Worm (Caenorhabditis elegans) whole organism, L4 larva: ENCODE data around the gene T12G3.4.

Experiments
- F10B5.3 ChIP-seq: sonication (generic microtip); optimal IDR thresholded peaks from 2 replicates; lab custom pipeline; 2016; ENCODE audit warnings: mild to moderate bottlenecking, missing genetic modification characterization, missing compliant biosample characterization
- F26F4.8 ChIP-seq: fragments of 200-800 bp; sonication (Bioruptor generic); conservative IDR thresholded peaks from 2 replicates; pipeline ENCODE4 v1.3.6; 2022; ENCODE audit warnings: missing genetic modification characterization, missing compliant biosample characterization
- F44E2.7 ChIP-seq: fragments of 200-800 bp; sonication (Bioruptor generic); IDR thresholded peaks from 2 replicates; pipeline ENCODE4 v2.1.2; 2022; ENCODE audit warnings: missing genetic modification characterization, missing compliant biosample characterization
- F49E8.2 ChIP-seq: sonication (generic microtip); optimal IDR thresholded peaks from 2 replicates; lab custom pipeline; 2016; ENCODE audit warnings: missing compliant biosample characterization, mild to moderate bottlenecking, missing genetic modification characterization, borderline replicate concordance
- T20F7.1 ChIP-seq: fragments of 200-800 bp; sonication (Bioruptor generic); optimal IDR thresholded peaks from 2 replicates; lab custom pipeline; 2018; ENCODE audit warnings: mild to moderate bottlenecking, missing genetic modification characterization, missing compliant biosample characterization
- T26A8.4 ChIP-seq: fragments of 200-800 bp; sonication (Bioruptor generic); IDR thresholded peaks from 2 replicates; pipeline ENCODE4 v1.3.6; 2022; ENCODE audit warnings: missing genetic modification characterization, missing compliant biosample characterization
- Y48G9A.11 ChIP-seq: fragments of 200-800 bp; sonication (Bioruptor generic); IDR thresholded peaks from 2 replicates; pipeline ENCODE4 v1.3.6; 2022; ENCODE audit warnings: missing genetic modification reagents, missing genetic modification characterization, missing compliant biosample characterization
- Y5F2A.4 ChIP-seq: fragments of 200-800 bp; sonication (Bioruptor generic); optimal IDR thresholded peaks from 2 replicates; lab custom pipeline; 2018; ENCODE audit warnings: mild to moderate bottlenecking, missing genetic modification characterization, missing compliant biosample characterization
- ZK546.5 ChIP-seq, 2 experiments: sonication (generic microtip); optimal IDR thresholded peaks; 2 replicates each; lab custom pipeline; 2017; ENCODE audit warnings: missing biosample characterization in 2 of 2, missing genetic modification characterization in 2 of 2
- ama-1 ChIP-seq: fragments of 150-350 bp; optimal IDR thresholded peaks from 2 replicates; lab custom pipeline; 2014; ENCODE audit warnings: inconsistent platforms, mixed read lengths
- arid-1 ChIP-seq: fragments of 200-800 bp; sonication (Bioruptor generic); conservative IDR thresholded peaks from 2 replicates; pipeline ENCODE4 v1.3.6; 2022; ENCODE audit warnings: missing genetic modification reagents, missing genetic modification characterization, missing compliant biosample characterization
- ceh-28 ChIP-seq: fragments of 150-350 bp; optimal IDR thresholded peaks from 2 replicates; lab custom pipeline; 2014; ENCODE audit warnings: missing biosample characterization, missing genetic modification reagents, missing genetic modification characterization
- ceh-32 ChIP-seq: sonication (generic microtip); optimal IDR thresholded peaks from 2 replicates; lab custom pipeline; 2016; ENCODE audit warnings: mild to moderate bottlenecking, missing genetic modification characterization, missing compliant biosample characterization; ENCODE audit not compliant: poor library complexity
- ceh-44 ChIP-seq: fragments of 200-800 bp; sonication (Bioruptor generic); IDR thresholded peaks from 2 replicates; pipeline ENCODE4 v1.3.6; 2022; ENCODE audit warnings: missing genetic modification reagents, missing genetic modification characterization, missing compliant biosample characterization
- ceh-82 ChIP-seq: sonication (generic microtip); optimal IDR thresholded peaks from 2 replicates; lab custom pipeline; 2017; ENCODE audit warnings: missing biosample characterization, missing genetic modification characterization
- ces-1 ChIP-seq: fragments of 150-350 bp; sonication (generic microtip); optimal IDR thresholded peaks from 4 replicates; lab custom pipeline; 2014; ENCODE audit warnings: missing biosample characterization, missing genetic modification reagents, missing genetic modification characterization
- cey-2 ChIP-seq: sonication (generic microtip); optimal IDR thresholded peaks from 3 replicates; lab custom pipeline; 2017; ENCODE audit warnings: missing genetic modification characterization, mild to moderate bottlenecking, missing compliant biosample characterization, antibody characterized with exemption, borderline replicate concordance; ENCODE audit not compliant: insufficient read depth
- ctbp-1 ChIP-seq: fragments of 200-800 bp; sonication (Bioruptor generic); IDR thresholded peaks from 2 replicates; pipeline ENCODE4 v1.3.6; 2022; ENCODE audit warnings: missing genetic modification reagents, missing genetic modification characterization, missing compliant biosample characterization
- dmd-8 ChIP-seq: fragments of 200-800 bp; sonication (Bioruptor generic); IDR thresholded peaks from 2 replicates; pipeline ENCODE4 v1.3.6; 2022; ENCODE audit warnings: missing genetic modification characterization, missing compliant biosample characterization
- dmd-9 ChIP-seq: fragments of 200-800 bp; sonication (Bioruptor generic); IDR thresholded peaks from 2 replicates; pipeline ENCODE4 v1.3.6; 2022; ENCODE audit warnings: missing genetic modification reagents, missing genetic modification characterization, missing compliant biosample characterization
- duxl-1 ChIP-seq: sonication (generic microtip); optimal IDR thresholded peaks from 2 replicates; lab custom pipeline; 2016; ENCODE audit warnings: mild to moderate bottlenecking, missing genetic modification characterization, moderate library complexity, missing compliant biosample characterization; ENCODE audit not compliant: poor library complexity
- egl-27 ChIP-seq: sonication (generic microtip); optimal IDR thresholded peaks from 3 replicates; lab custom pipeline; 2017; ENCODE audit warnings: missing biosample characterization, missing genetic modification reagents, missing genetic modification characterization
- fkh-10 ChIP-seq: fragments of 150-350 bp; optimal IDR thresholded peaks from 2 replicates; lab custom pipeline; 2014; ENCODE audit warnings: missing biosample characterization, missing genetic modification reagents, missing genetic modification characterization
- gei-8 ChIP-seq: fragments of 200-800 bp; sonication (Bioruptor generic); optimal IDR thresholded peaks from 2 replicates; lab custom pipeline; 2018; ENCODE audit warnings: mild to moderate bottlenecking, missing genetic modification characterization, missing compliant biosample characterization
- hlh-30 ChIP-seq: sonication (generic microtip); optimal IDR thresholded peaks from 2 replicates; lab custom pipeline; 2017; ENCODE audit warnings: antibody characterized with exemption, mild to moderate bottlenecking, missing genetic modification characterization, missing compliant biosample characterization; ENCODE audit not compliant: insufficient read depth
- hmg-1.1 ChIP-seq: fragments of 200-800 bp; sonication (Bioruptor generic); IDR thresholded peaks from 2 replicates; pipeline ENCODE4 v1.3.6; 2022; ENCODE audit warnings: missing genetic modification reagents, missing genetic modification characterization, missing compliant biosample characterization
- lim-7 ChIP-seq: fragments of 200-800 bp; sonication (Bioruptor generic); IDR thresholded peaks from 2 replicates; pipeline ENCODE4 v1.3.6; 2022; ENCODE audit warnings: missing genetic modification characterization, missing compliant biosample characterization
- lin-1 ChIP-seq: fragments of 200-800 bp; sonication (Bioruptor generic); IDR thresholded peaks from 2 replicates; pipeline ENCODE4 v1.3.6; 2022; ENCODE audit warnings: missing genetic modification reagents, missing genetic modification characterization, missing compliant biosample characterization
- lin-13 ChIP-seq: fragments of 150-350 bp; optimal IDR thresholded peaks from 2 replicates; lab custom pipeline; 2014; ENCODE audit warnings: missing biosample characterization, missing genetic modification reagents, missing genetic modification characterization
- lin-29 ChIP-seq: fragments of 200-800 bp; sonication (Bioruptor generic); IDR thresholded peaks from 2 replicates; pipeline ENCODE4 v1.3.6; 2022; ENCODE audit warnings: missing genetic modification reagents, missing genetic modification characterization, missing compliant biosample characterization
- madf-5 ChIP-seq, 2 experiments: fragments of 200-800 bp; sonication (Bioruptor generic); IDR thresholded peaks; 2 replicates each; pipeline ENCODE4 v1.3.6; 2022; ENCODE audit warnings: missing compliant biosample characterization in 2 of 2, missing genetic modification characterization in 2 of 2
- madf-9 ChIP-seq: fragments of 200-800 bp; sonication (Bioruptor generic); conservative IDR thresholded peaks from 2 replicates; pipeline ENCODE4 v1.3.6; 2022; ENCODE audit warnings: missing genetic modification reagents, missing genetic modification characterization, missing compliant biosample characterization
- mdl-1 ChIP-seq, 2 experiments: fragments of 150-350 bp in 1 of 2; sonication (generic microtip) in 1 of 2; optimal IDR thresholded peaks; 2 replicates each; lab custom pipeline; 2014 to 2017; ENCODE audit warnings: missing biosample characterization in 2 of 2, missing genetic modification characterization in 2 of 2
- mep-1 ChIP-seq: fragments of 150-350 bp; sonication (generic microtip); optimal IDR thresholded peaks from 3 replicates; lab custom pipeline; 2014; ENCODE audit warnings: missing biosample characterization, missing genetic modification characterization
- mxl-2 ChIP-seq: fragments of 200-800 bp; sonication (Bioruptor generic); conservative IDR thresholded peaks from 2 replicates; pipeline ENCODE4 v1.3.6; 2022; ENCODE audit warnings: missing genetic modification reagents, missing genetic modification characterization, missing compliant biosample characterization
- nhr-10 ChIP-seq: fragments of 150-350 bp; optimal IDR thresholded peaks from 2 replicates; lab custom pipeline; 2014; ENCODE audit warnings: missing biosample characterization, missing genetic modification characterization
- nhr-237 ChIP-seq: sonication (generic microtip); optimal IDR thresholded peaks from 2 replicates; lab custom pipeline; 2017; ENCODE audit warnings: missing biosample characterization, missing genetic modification characterization
- nhr-25 ChIP-seq: sonication (generic microtip); optimal IDR thresholded peaks from 2 replicates; lab custom pipeline; 2017; ENCODE audit warnings: missing genetic modification characterization, mild to moderate bottlenecking, missing compliant biosample characterization, antibody characterized with exemption, moderate library complexity, borderline replicate concordance; ENCODE audit not compliant: insufficient read depth
- nhr-41 ChIP-seq: fragments of 200-800 bp; sonication (Bioruptor generic); IDR thresholded peaks from 2 replicates; pipeline ENCODE4 v1.3.6; 2022; ENCODE audit warnings: missing genetic modification reagents, missing genetic modification characterization, missing compliant biosample characterization
- nhr-6 ChIP-seq: fragments of 150-350 bp; optimal IDR thresholded peaks from 2 replicates; lab custom pipeline; 2014; ENCODE audit warnings: missing biosample characterization, missing genetic modification characterization
- nhr-76 ChIP-seq: fragments of 150-350 bp; optimal IDR thresholded peaks from 2 replicates; lab custom pipeline; 2014; ENCODE audit warnings: missing biosample characterization, missing genetic modification characterization
- pha-4 ChIP-seq, 2 experiments: fragments of 150-350 bp in 1 of 2; fragments of 200-800 bp in 1 of 2; sonication (Bioruptor generic) in 1 of 2; IDR thresholded peaks in 1 of 2; optimal IDR thresholded peaks in 1 of 2; 2 replicates each; pipeline versions ENCODE4 v1.3.6 to Lab custom; 2014 to 2022; ENCODE audit warnings: missing genetic modification characterization in 2 of 2, missing genetic modification reagents in 2 of 2, missing biosample characterization in 1 of 2, missing compliant biosample characterization in 1 of 2
- skn-1 ChIP-seq: fragments of 150-350 bp; optimal IDR thresholded peaks from 2 replicates; lab custom pipeline; 2014; ENCODE audit warnings: missing biosample characterization, missing genetic modification characterization
- snpc-4 ChIP-seq: fragments of 150-350 bp; optimal IDR thresholded peaks from 2 replicates; lab custom pipeline; 2014; ENCODE audit warnings: missing biosample characterization, missing genetic modification characterization
- spr-1 ChIP-seq: sonication (generic microtip); optimal IDR thresholded peaks from 2 replicates; lab custom pipeline; 2016; ENCODE audit warnings: mild to moderate bottlenecking, missing genetic modification characterization, missing compliant biosample characterization
- unc-130 ChIP-seq: sonication (generic microtip); optimal IDR thresholded peaks from 2 replicates; lab custom pipeline; 2016; ENCODE audit warnings: missing genetic modification reagents, missing genetic modification characterization, missing compliant biosample characterization
- unc-39 ChIP-seq: sonication (generic microtip); optimal IDR thresholded peaks from 2 replicates; lab custom pipeline; 2017; ENCODE audit warnings: missing biosample characterization, missing genetic modification characterization
- zag-1 ChIP-seq: fragments of 150-350 bp; optimal IDR thresholded peaks from 2 replicates; lab custom pipeline; 2014; ENCODE audit warnings: missing biosample characterization, missing genetic modification characterization
- zfp-3 ChIP-seq: fragments of 200-800 bp; sonication (Bioruptor generic); conservative IDR thresholded peaks from 2 replicates; pipeline ENCODE4 v1.3.6; 2022; ENCODE audit warnings: missing genetic modification reagents, missing genetic modification characterization, missing compliant biosample characterization
- zip-11 ChIP-seq: fragments of 200-800 bp; sonication (Bioruptor generic); IDR thresholded peaks from 2 replicates; pipeline ENCODE4 v1.3.6; 2022; ENCODE audit warnings: missing genetic modification characterization, missing compliant biosample characterization

The T12G3.4 gene

DNA sequence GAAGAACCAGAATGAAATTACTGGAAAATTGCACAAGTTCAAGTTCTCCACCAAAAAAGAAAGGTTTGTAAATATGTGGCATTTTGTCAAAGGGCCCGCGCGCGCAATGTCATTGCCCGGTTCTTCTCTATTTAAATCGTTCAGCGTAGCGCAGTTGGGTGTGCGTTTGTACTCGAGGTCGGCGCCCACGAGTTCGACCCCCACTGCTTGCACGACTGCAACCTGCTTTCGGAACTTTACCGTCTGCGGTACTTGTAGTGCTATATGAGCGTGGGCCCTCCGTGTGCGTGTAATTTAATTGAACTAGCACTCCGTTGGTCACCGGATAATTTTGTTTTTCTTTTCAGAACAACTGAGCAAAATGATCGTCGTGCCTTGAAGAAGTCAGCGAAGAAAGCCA is 38.4 kb downstream of the T12G3.4 start (continued):
- TF ChIP-seq pha-4 (GFP tag; IDR thresholded peaks at IDR 0.05; lab: Robert Waterston, UW): peak; percentile 91
- no peak for TF ChIP-seq pha-4 (tag; optimal IDR thresholded peaks at IDR 0.05; lab: Kevin White, UChicago)
- peak; percentile 94 for TF ChIP-seq F44E2.7 (GFP tag; lab: Robert Waterston, UW)
- no peak for TF ChIP-seq ama-1
- no peak for TF ChIP-seq egl-27 (tag; lab: Kevin White, UChicago)
- peak; percentile 64 for TF ChIP-seq lin-1 (GFP tag; lab: Robert Waterston, UW)
- TF ChIP-seq Y5F2A.4 (GFP tag; lab: Kevin White, UChicago): peak; percentile 76
- TF ChIP-seq mxl-2: peak; percentile 66
- TF ChIP-seq skn-1: no peak
- TF ChIP-seq hlh-30 (tag; lab: Kevin White, UChicago): peak; percentile 88
- TF ChIP-seq F10B5.3 (tag; lab: Kevin White, UChicago): peak; percentile 63
- peak; percentile 89 for TF ChIP-seq F26F4.8 (GFP tag; lab: Robert Waterston, UW)
- peak; percentile 86 for TF ChIP-seq Y48G9A.11 (GFP tag; lab: Robert Waterston, UW)
- TF ChIP-seq lin-13 (GFP tag; lab: Kevin White, UChicago): peak; percentile 77
- TF ChIP-seq zfp-3 (GFP tag; lab: Robert Waterston, UW): peak; percentile 79; the same call in 1 of the 2 replicates
- no peak for TF ChIP-seq fkh-10 (GFP tag; lab: Kevin White, UChicago)
- TF ChIP-seq T20F7.1: no peak
- TF ChIP-seq arid-1 (GFP tag; lab: Robert Waterston, UW): peak; percentile 94
- peak; percentile 84 for TF ChIP-seq T26A8.4 (GFP tag; lab: Robert Waterston, UW)
- no peak for TF ChIP-seq nhr-76 (tag; lab: Kevin White, UChicago)
- peak; percentile 88 for TF ChIP-seq gei-8 (GFP tag; lab: Kevin White, UChicago)
- no peak for TF ChIP-seq duxl-1 (tag; lab: Kevin White, UChicago)
- TF ChIP-seq snpc-4 (tag; lab: Kevin White, UChicago): no peak
- peak; percentile 59; the same call in 1 of the 2 replicates for TF ChIP-seq ceh-44
- peak; percentile 67; the same call in 1 of the 2 replicates for TF ChIP-seq zip-11
- no peak for TF ChIP-seq zag-1 (tag; lab: Kevin White, UChicago)
- peak; percentile 87 for TF ChIP-seq hmg-1.1
- TF ChIP-seq ceh-82 (tag; lab: Kevin White, UChicago): no peak
- peak; percentile 73 for TF ChIP-seq spr-1 (tag; lab: Kevin White, UChicago)
- TF ChIP-seq madf-5 (GFP tag; IDR thresholded peaks at IDR 0.05; lab: Robert Waterston, UW): peak; percentile 47 to 91; a peak in 2 of 4 replicates
- TF ChIP-seq F49E8.2 (tag; lab: Kevin White, UChicago): peak; percentile 76
- peak; percentile 92 for TF ChIP-seq ctbp-1
- peak; percentile 68; the same call in 1 of the 2 replicates for TF ChIP-seq dmd-9 (GFP tag; lab: Robert Waterston, UW)
- no peak for TF ChIP-seq cey-2 (tag; lab: Kevin White, UChicago)
- peak; percentile 71 for TF ChIP-seq unc-130
- TF ChIP-seq lin-29 (GFP tag; lab: Robert Waterston, UW): peak; percentile 82
- peak in 1 of 2 experiments; percentile 43 for TF ChIP-seq mdl-1 (tag; optimal IDR thresholded peaks at IDR 0.05; lab: Kevin White, UChicago)
- peak; percentile 92 for TF ChIP-seq dmd-8 (GFP tag; lab: Robert Waterston, UW)
- no peak for TF ChIP-seq unc-39 (tag; lab: Kevin White, UChicago)
- peak; percentile 87 for TF ChIP-seq nhr-25 (tag; lab: Kevin White, UChicago)
- TF ChIP-seq nhr-6 (tag; lab: Kevin White, UChicago): peak; percentile 91
- no peak for TF ChIP-seq nhr-10
- TF ChIP-seq ceh-32 (tag; lab: Kevin White, UChicago): no peak
- no peak for TF ChIP-seq ces-1
- peak; percentile 89 for TF ChIP-seq mep-1 (tag; lab: Kevin White, UChicago)
- TF ChIP-seq ceh-28 (tag; lab: Kevin White, UChicago): no peak
- peak; percentile 17 for TF ChIP-seq nhr-237 (tag; lab: Kevin White, UChicago)
- 0 out of 2 replicates have a peak, but pooled peaks have one; percentile 29 for TF ChIP-seq nhr-41 (GFP tag; lab: Robert Waterston, UW)
- no peak for TF ChIP-seq ZK546.5 (tag; optimal IDR thresholded peaks at IDR 0.05; lab: Kevin White, UChicago)
- TF ChIP-seq lim-7 (GFP tag; lab: Robert Waterston, UW): peak; percentile 93
- peak; percentile 69; the same call in 1 of the 2 replicates for TF ChIP-seq madf-9
